Worm (Caenorhabditis elegans) whole organism, L1 larva: ENCODE data around the gene ddn-1.

Experiments
- blmp-1 ChIP-seq: fragments of 150-350 bp; optimal IDR thresholded peaks from 2 replicates; lab custom pipeline; 2014; ENCODE audit warnings: missing biosample characterization, missing genetic modification characterization
- nhr-77 ChIP-seq: fragments of 150-350 bp; optimal IDR thresholded peaks from 2 replicates; lab custom pipeline; 2014; ENCODE audit warnings: missing biosample characterization, missing genetic modification characterization

DNA sequence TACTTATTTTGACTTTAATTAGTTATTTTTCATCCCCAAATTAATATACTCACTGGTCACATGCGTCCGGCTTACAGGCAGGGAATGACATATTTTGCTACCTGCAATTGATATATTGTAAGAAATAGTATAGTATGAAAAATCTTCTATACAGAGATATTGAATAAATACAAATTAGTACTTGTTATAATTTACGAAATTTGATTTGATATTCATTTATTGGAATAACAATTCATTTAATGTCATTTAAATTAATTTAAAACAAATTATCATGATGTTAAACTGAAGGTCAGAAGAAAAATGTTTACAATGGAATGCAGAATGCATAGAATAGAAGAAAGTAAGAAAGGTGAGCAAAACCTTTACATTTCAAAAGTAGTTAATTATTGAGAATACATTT, 1.7 kb downstream of the ddn-1 start, which contains the start of gene B0507.7:
- TF ChIP-seq blmp-1 (tag; lab: Kevin White, UChicago) (no peak), nhr-77 (tag; lab: Kevin White, UChicago) (no peak)
